Worm (Caenorhabditis elegans): ENCODE results near the gene mrck-1.

ce11 chrV:6311936-6312335 lies 44.8 kb upstream of the mrck-1 start:
- no peak for TF ChIP-seq R02D3.7 (tag; optimal IDR thresholded peaks at IDR 0.05)
- no peak for TF ChIP-seq snpc-4 (tag; optimal IDR thresholded peaks at IDR 0.05)
- no peak for TF ChIP-seq nhr-10 (tag; optimal IDR thresholded peaks at IDR 0.05)
- no peak for TF ChIP-seq ama-1 (optimal IDR thresholded peaks at IDR 0.05)

Measured in whole organism, L2 larva.